Worm (Caenorhabditis elegans): ENCODE data around the gene Y46D2A.3.

The Y46D2A.3 gene

ce11 chrII:3373875-3374274 is 46.9 kb upstream of the Y46D2A.3 start:
- TF ChIP-seq snu-23 (GFP tag; optimal IDR thresholded peaks at IDR 0.05) (no peak), blmp-1 (tag; optimal IDR thresholded peaks at IDR 0.05) (peak; percentile 8), pax-3 (tag; optimal IDR thresholded peaks at IDR 0.05) (no peak), nhr-47 (tag; optimal IDR thresholded peaks at IDR 0.05) (no peak), efl-1 (optimal IDR thresholded peaks at IDR 0.05) (peak in 1 of 2 experiments; percentile 4), efl-1 (GFP tag; optimal IDR thresholded peaks at IDR 0.05 in 1 of 2) (no peak), fkh-4 (tag; optimal IDR thresholded peaks at IDR 0.05; ENCODE audit: borderline replicate concordance) (no peak), ztf-11 (tag; optimal IDR thresholded peaks at IDR 0.05) (no peak), swsn-7 (tag; optimal IDR thresholded peaks at IDR 0.05) (no peak), mep-1 (tag; optimal IDR thresholded peaks at IDR 0.05) (no peak), lin-15B (tag; optimal IDR thresholded peaks at IDR 0.05) (no peak), elt-3 (tag; optimal IDR thresholded peaks at IDR 0.05) (no peak)

- TF ChIP-seq ceh-88 (GFP tag; IDR thresholded peaks at IDR 0.05) (no peak), rnt-1 (tag; optimal IDR thresholded peaks at IDR 0.05) (no peak), lin-35 (GFP tag; optimal IDR thresholded peaks at IDR 0.05) (no peak), nhr-19 (GFP tag; conservative IDR thresholded peaks at IDR 0.05) (no peak), mdl-1 (tag; optimal IDR thresholded peaks at IDR 0.05) (no peak), nhr-71 (tag; optimal IDR thresholded peaks at IDR 0.05) (no peak), ceh-63 (GFP tag; optimal IDR thresholded peaks at IDR 0.05) (no peak), nhr-84 (tag; optimal IDR thresholded peaks at IDR 0.05) (no peak), jun-1 (tag; optimal IDR thresholded peaks at IDR 0.05) (no peak), lin-14 (GFP tag; optimal IDR thresholded peaks at IDR 0.05) (no peak), egl-27 (tag; optimal IDR thresholded peaks at IDR 0.05) (no peak), fkh-8 (tag; optimal IDR thresholded peaks at IDR 0.05) (no peak), elt-2 (tag; optimal IDR thresholded peaks at IDR 0.05) (no peak), ceh-8 (GFP tag; optimal IDR thresholded peaks at IDR 0.05) (no peak), ets-5 (GFP tag; IDR thresholded peaks at IDR 0.05) (no peak), unc-62 (GFP tag; optimal IDR thresholded peaks at IDR 0.05) (no peak)
Observed at ce11 chrII:3371010-3371409, 44.0 kb upstream of the Y46D2A.3 start, which contains the start of gene bath-23. TSS of gene bath-23 (plus strand) at chrII:3371310.

- no peak for TF ChIP-seq efl-1 (optimal IDR thresholded peaks at IDR 0.05)
- peak in 1 of 2 experiments; percentile 33 for TF ChIP-seq efl-1 (GFP tag; optimal IDR thresholded peaks at IDR 0.05 in 1 of 2)
- no peak for TF ChIP-seq dsc-1 (tag; optimal IDR thresholded peaks at IDR 0.05)
- no peak for TF ChIP-seq mdl-1 (tag; optimal IDR thresholded peaks at IDR 0.05)
- peak; percentile 4 for TF ChIP-seq rnt-1 (tag; optimal IDR thresholded peaks at IDR 0.05)
- peak; percentile 38 to 50 for TF ChIP-seq lsy-2 (tag; optimal IDR thresholded peaks at IDR 0.05)
Observed at ce11 chrII:3370061-3370460, 43.1 kb upstream of the Y46D2A.3 start, which contains the start of gene Y49F6C.8. TSS of gene Y49F6C.8 (minus strand) at chrII:3370111.

- no peak for TF ChIP-seq F16B12.6 (tag; optimal IDR thresholded peaks at IDR 0.05)
- TF ChIP-seq grh-1 (GFP tag; IDR thresholded peaks at IDR 0.05) = no peak
- TF ChIP-seq egl-27 (tag; optimal IDR thresholded peaks at IDR 0.05) = no peak
- no peak for TF ChIP-seq hlh-4 (tag; optimal IDR thresholded peaks at IDR 0.05)
- TF ChIP-seq nhr-28 (tag; optimal IDR thresholded peaks at IDR 0.05) = no peak
Observed at ce11 chrII:3368097-3368496, 41.1 kb upstream of the Y46D2A.3 start, which contains the start of gene Y49F6C.7. TSS of gene Y49F6C.7 (minus strand) at chrII:3368197.

- no peak for TF ChIP-seq aha-1 (tag; optimal IDR thresholded peaks at IDR 0.05)
- TF ChIP-seq efl-3 (GFP tag; optimal IDR thresholded peaks at IDR 0.05) = no peak
- TF ChIP-seq nhr-71 (tag; optimal IDR thresholded peaks at IDR 0.05) = no peak
- no peak for TF ChIP-seq nhr-90 (tag; optimal IDR thresholded peaks at IDR 0.05; ENCODE audit: poor library complexity)
- TF ChIP-seq skn-1 (tag; optimal IDR thresholded peaks at IDR 0.05) = no peak
Observed at ce11 chrII:3367100-3367499, 40.1 kb upstream of the Y46D2A.3 start, which contains the start of gene Y49F6C.6. TSS of gene Y49F6C.6 (minus strand) at chrII:3367200.
